Worm (Caenorhabditis elegans): ENCODE data around the gene wah-1.

wah-1 gene

ce11 chrIII:11980743-11981142 lies 9.2 kb upstream of the wah-1 start:
- TF ChIP-seq dao-5 (tag; optimal IDR thresholded peaks at IDR 0.05) (no peak), W03F9.2 (tag; optimal IDR thresholded peaks at IDR 0.05) (no peak), him-1 (tag; optimal IDR thresholded peaks at IDR 0.05) (no peak)

ce11 chrIII:11981539-11981938 lies 8.4 kb upstream of the wah-1 start:
- TF ChIP-seq dao-5 (tag; optimal IDR thresholded peaks at IDR 0.05) (no peak), him-1 (tag; optimal IDR thresholded peaks at IDR 0.05) (no peak), W03F9.2 (tag; optimal IDR thresholded peaks at IDR 0.05) (no peak)

- TF ChIP-seq W03F9.2 (tag; optimal IDR thresholded peaks at IDR 0.05), result no peak
- no peak for TF ChIP-seq him-1 (tag; optimal IDR thresholded peaks at IDR 0.05)
- TF ChIP-seq dao-5 (tag; optimal IDR thresholded peaks at IDR 0.05), result no peak
Observed at ce11 chrIII:11982474-11982873, 7.5 kb upstream of the wah-1 start.

- no peak for TF ChIP-seq dao-5 (tag; optimal IDR thresholded peaks at IDR 0.05)
Observed at ce11 chrIII:11985066-11985465, 4.9 kb upstream of the wah-1 start.

ce11 chrIII:11991654-11992292 lies 1.8 kb downstream of the wah-1 start:
- TF ChIP-seq W03F9.2 (tag; optimal IDR thresholded peaks at IDR 0.05) (no peak), him-1 (tag; optimal IDR thresholded peaks at IDR 0.05) (no peak), dao-5 (tag; optimal IDR thresholded peaks at IDR 0.05) (no peak)

- TF ChIP-seq dao-5 (tag; optimal IDR thresholded peaks at IDR 0.05) (no peak), W03F9.2 (tag; optimal IDR thresholded peaks at IDR 0.05) (no peak), him-1 (tag; optimal IDR thresholded peaks at IDR 0.05) (no peak)
Observed at ce11 chrIII:11995783-11996182, 5.8 kb downstream of the wah-1 start.

- no peak for TF ChIP-seq dao-5 (tag; optimal IDR thresholded peaks at IDR 0.05)
Observed at ce11 chrIII:11999543-11999942, 9.6 kb downstream of the wah-1 start.

- TF ChIP-seq W03F9.2 (tag; optimal IDR thresholded peaks at IDR 0.05), result no peak
- TF ChIP-seq him-1 (tag; optimal IDR thresholded peaks at IDR 0.05), result no peak
- TF ChIP-seq dao-5 (tag; optimal IDR thresholded peaks at IDR 0.05), result no peak
Observed at ce11 chrIII:12002850-12003249, 12.9 kb downstream of the wah-1 start, which contains the start of gene Y56A3A.33. Gene Y56A3A.33, minus strand, starts transcription at chrIII:12002950.

ce11 chrIII:12003264-12003663 lies 13.3 kb downstream of the wah-1 start:
- TF ChIP-seq him-1 (tag; optimal IDR thresholded peaks at IDR 0.05) (no peak), W03F9.2 (tag; optimal IDR thresholded peaks at IDR 0.05) (no peak), dao-5 (tag; optimal IDR thresholded peaks at IDR 0.05) (no peak)

- no peak for TF ChIP-seq him-1 (tag; optimal IDR thresholded peaks at IDR 0.05)
- TF ChIP-seq W03F9.2 (tag; optimal IDR thresholded peaks at IDR 0.05), result no peak
- TF ChIP-seq dao-5 (tag; optimal IDR thresholded peaks at IDR 0.05), result no peak
Observed at ce11 chrIII:12009321-12009720, 19.4 kb downstream of the wah-1 start.

- TF ChIP-seq dao-5 (tag; optimal IDR thresholded peaks at IDR 0.05), result no peak
- no peak for TF ChIP-seq W03F9.2 (tag; optimal IDR thresholded peaks at IDR 0.05)
Observed at ce11 chrIII:12009764-12010163, 19.8 kb downstream of the wah-1 start.

ce11 chrIII:12013054-12013453 lies 23.1 kb downstream of the wah-1 start:
- TF ChIP-seq dao-5 (tag; optimal IDR thresholded peaks at IDR 0.05), result no peak
- no peak for TF ChIP-seq him-1 (tag; optimal IDR thresholded peaks at IDR 0.05)
- TF ChIP-seq W03F9.2 (tag; optimal IDR thresholded peaks at IDR 0.05), result no peak

ce11 chrIII:12013718-12014117 lies 23.8 kb downstream of the wah-1 start:
- TF ChIP-seq him-1 (tag; optimal IDR thresholded peaks at IDR 0.05) (no peak), W03F9.2 (tag; optimal IDR thresholded peaks at IDR 0.05) (no peak), dao-5 (tag; optimal IDR thresholded peaks at IDR 0.05) (no peak)

- TF ChIP-seq W03F9.2 (tag; optimal IDR thresholded peaks at IDR 0.05) (no peak), dao-5 (tag; optimal IDR thresholded peaks at IDR 0.05) (no peak), him-1 (tag; optimal IDR thresholded peaks at IDR 0.05) (no peak)
Observed at ce11 chrIII:12014503-12014902, 24.5 kb downstream of the wah-1 start.

ce11 chrIII:12015183-12015582 lies 25.2 kb downstream of the wah-1 start:
- TF ChIP-seq W03F9.2 (tag; optimal IDR thresholded peaks at IDR 0.05) (no peak), dao-5 (tag; optimal IDR thresholded peaks at IDR 0.05) (no peak), him-1 (tag; optimal IDR thresholded peaks at IDR 0.05) (no peak)
